Worm (Caenorhabditis elegans) whole organism, L2 larva: Measurements from ENCODE around the gene Y48B6A.10.

ENCODE experiments used
- alr-1 ChIP-seq: fragments of 150-350 bp; optimal IDR thresholded peaks from 2 replicates; lab custom pipeline; 2014; ENCODE audit warnings: missing biosample characterization, missing genetic modification characterization
- aly-2 ChIP-seq: fragments of 150-350 bp; optimal IDR thresholded peaks from 2 replicates; lab custom pipeline; 2014; ENCODE audit warnings: missing biosample characterization, missing genetic modification characterization
- ama-1 ChIP-seq: fragments of 150-350 bp; optimal IDR thresholded peaks from 2 replicates; lab custom pipeline; 2018; ENCODE audit warnings: inconsistent platforms
- ceh-16 ChIP-seq: fragments of 150-350 bp; optimal IDR thresholded peaks from 2 replicates; lab custom pipeline; 2014; ENCODE audit warnings: missing biosample characterization, missing genetic modification characterization
- fos-1 ChIP-seq: fragments of 150-350 bp; optimal IDR thresholded peaks from 2 replicates; lab custom pipeline; 2014; ENCODE audit warnings: missing biosample characterization, missing genetic modification characterization
- mbf-1 ChIP-seq: sonication (generic microtip); optimal IDR thresholded peaks from 2 replicates; lab custom pipeline; 2017; ENCODE audit warnings: missing biosample characterization, missing genetic modification characterization
- nhr-237 ChIP-seq: fragments of 150-350 bp; optimal IDR thresholded peaks from 2 replicates; lab custom pipeline; 2014; ENCODE audit warnings: missing biosample characterization, missing genetic modification characterization
- snpc-4 ChIP-seq: fragments of 150-350 bp; optimal IDR thresholded peaks from 2 replicates; lab custom pipeline; 2014; ENCODE audit warnings: missing biosample characterization, missing genetic modification characterization
- unc-55 ChIP-seq: fragments of 150-350 bp; sonication (generic microtip); optimal IDR thresholded peaks from 3 replicates; lab custom pipeline; 2014; ENCODE audit warnings: missing biosample characterization, missing genetic modification reagents, missing genetic modification characterization
- unc-62 ChIP-seq: fragments of 150-350 bp; optimal IDR thresholded peaks from 2 replicates; lab custom pipeline; 2014; ENCODE audit warnings: missing biosample characterization, missing genetic modification reagents, missing genetic modification characterization

DNA sequence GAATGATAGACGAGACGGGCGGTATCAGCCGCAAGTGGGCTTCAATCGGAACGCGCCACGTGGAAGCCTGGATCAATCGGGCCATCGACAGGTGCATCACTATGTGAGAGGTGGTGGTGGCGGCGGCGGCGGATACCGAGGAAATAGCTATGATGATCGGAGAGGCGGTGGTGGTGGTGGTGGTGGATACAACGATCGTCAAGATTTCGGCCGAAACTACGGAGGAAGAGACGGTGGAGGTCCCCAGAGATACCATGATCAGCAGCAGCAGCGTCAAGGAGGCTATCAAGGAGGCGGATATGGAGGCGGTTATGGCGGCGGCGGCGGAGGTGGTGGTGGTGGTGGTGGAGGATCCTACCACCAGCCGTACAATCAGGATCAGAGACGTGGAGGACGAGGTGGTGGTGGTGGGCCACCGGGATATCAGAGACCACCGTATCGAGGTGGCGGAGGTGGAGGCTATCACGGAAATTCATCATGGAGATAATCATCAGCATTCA is 48.7 kb upstream of the Y48B6A.10 start:
- TF ChIP-seq fos-1 (tag; lab: Kevin White, UChicago) (no peak), alr-1 (tag; lab: Kevin White, UChicago) (no peak), ceh-16 (tag; lab: Kevin White, UChicago) (no peak), unc-55 (GFP tag; lab: Kevin White, UChicago) (no peak), aly-2 (tag; lab: Kevin White, UChicago) (no peak), unc-62 (GFP tag; lab: Kevin White, UChicago) (no peak), snpc-4 (tag; lab: Kevin White, UChicago) (no peak), ama-1 (lab: Kevin White, UChicago) (no peak), nhr-237 (no peak), mbf-1 (tag; lab: Kevin White, UChicago) (no peak)
